Fruit fly (Drosophila melanogaster): ENCODE results near the gene Glyp.

The Glyp gene

dm6 chr2L:2163568-2163953, 32.9 kb downstream of the Glyp start (continued):
- peak; percentile 91 for TF ChIP-seq Antp (GFP tag; optimal IDR thresholded peaks at IDR 0.05)
- TF ChIP-seq CG31441 (GFP tag; IDR thresholded peaks at IDR 0.05) = peak; percentile 91
- peak; percentile 69 for TF ChIP-seq B-H1 (GFP tag; IDR thresholded peaks at IDR 0.05)
- TF ChIP-seq chinmo (GFP tag; IDR thresholded peaks at IDR 0.05; ENCODE audit: partially characterized antibody) = no peak
- TF ChIP-seq CG2889 (GFP tag; IDR thresholded peaks at IDR 0.05) = peak; percentile 84
- peak; percentile 93 for TF ChIP-seq E2f1 (GFP tag; IDR thresholded peaks at IDR 0.05)
- no peak for TF ChIP-seq hb (GFP tag; IDR thresholded peaks at IDR 0.05; ENCODE audit: partially characterized antibody)
- TF ChIP-seq Deaf1 (tag; optimal IDR thresholded peaks at IDR 0.05) = peak; percentile 7
- peak; percentile 84 for TF ChIP-seq fu2 (GFP tag; optimal IDR thresholded peaks at IDR 0.05)
- 0 out of 2 replicates have a peak, but pooled peaks have one; percentile 32 for TF ChIP-seq CG10321 (GFP tag; IDR thresholded peaks at IDR 0.05)
- TF ChIP-seq pros (GFP tag; optimal IDR thresholded peaks at IDR 0.05) = peak; percentile 63
- TF ChIP-seq CG3065 (GFP tag; optimal IDR thresholded peaks at IDR 0.05) = peak; percentile 75
- peak; percentile 5 for TF ChIP-seq tio (GFP tag; optimal IDR thresholded peaks at IDR 0.05)
- peak; percentile 44 for TF ChIP-seq CG1832 (GFP tag; optimal IDR thresholded peaks at IDR 0.05)
- no peak for TF ChIP-seq sc (optimal IDR thresholded peaks at IDR 0.05)
- TF ChIP-seq sc (GFP tag; optimal IDR thresholded peaks at IDR 0.05) = peak; percentile 88
- peak; percentile 92 for TF ChIP-seq Awh (GFP tag; IDR thresholded peaks at IDR 0.05)
- peak; percentile 88 for TF ChIP-seq Hr3 (GFP tag; optimal IDR thresholded peaks at IDR 0.05)
- peak; percentile 40 for TF ChIP-seq Fer1 (GFP tag; optimal IDR thresholded peaks at IDR 0.05)
- peak; percentile 89 for TF ChIP-seq CG12659 (GFP tag; optimal IDR thresholded peaks at IDR 0.05)
- peak; percentile 73 for TF ChIP-seq tap (tag; optimal IDR thresholded peaks at IDR 0.05)
- TF ChIP-seq nerfin-2 (GFP tag; IDR thresholded peaks at IDR 0.05; ENCODE audit: partially characterized antibody) = no peak
- peak; percentile 97 for TF ChIP-seq jumu (GFP tag; optimal IDR thresholded peaks at IDR 0.05)
- peak; percentile 94 for TF ChIP-seq bab2 (GFP tag; optimal IDR thresholded peaks at IDR 0.05)
- peak; percentile 92 for TF ChIP-seq CG7839 (tag; optimal IDR thresholded peaks at IDR 0.05)
- TF ChIP-seq kah (GFP tag; optimal IDR thresholded peaks at IDR 0.05) = peak; percentile 28
- peak; percentile 90 for TF ChIP-seq ap (GFP tag; IDR thresholded peaks at IDR 0.05)
- TF ChIP-seq zfh1 (GFP tag; IDR thresholded peaks at IDR 0.05) = peak; percentile 98
- TF ChIP-seq trem (tag; optimal IDR thresholded peaks at IDR 0.05) = peak; percentile 90
- peak; percentile 53 for TF ChIP-seq CG6175 (GFP tag; IDR thresholded peaks at IDR 0.05)
- peak; percentile 39 for TF ChIP-seq Sry-δ (GFP tag; optimal IDR thresholded peaks at IDR 0.05)
- TF ChIP-seq tin (GFP tag; optimal IDR thresholded peaks at IDR 0.05) = peak; percentile 85
- TF ChIP-seq Dll (GFP tag; IDR thresholded peaks at IDR 0.05; ENCODE audit: partially characterized antibody) = no peak
- TF ChIP-seq CG10462 (GFP tag; optimal IDR thresholded peaks at IDR 0.05) = peak; percentile 71
- TF ChIP-seq CG4360 (GFP tag; IDR thresholded peaks at IDR 0.05) = peak; percentile 83
- peak; percentile 82 for TF ChIP-seq CG7372 (GFP tag; IDR thresholded peaks at IDR 0.05)
- peak; percentile 60 for TF ChIP-seq TFAM (GFP tag; optimal IDR thresholded peaks at IDR 0.05)
- TF ChIP-seq CG34224 (GFP tag; IDR thresholded peaks at IDR 0.05; ENCODE audit: partially characterized antibody) = no peak
- TF ChIP-seq Dref (GFP tag; IDR thresholded peaks at IDR 0.05) = no peak
- TF ChIP-seq CG3726 (GFP tag; IDR thresholded peaks at IDR 0.05) = peak; percentile 91
- TF ChIP-seq CG3838 (GFP tag; optimal IDR thresholded peaks at IDR 0.05) = peak; percentile 73
- peak; percentile 94 for TF ChIP-seq sens-2 (GFP tag; IDR thresholded peaks at IDR 0.05)
- TF ChIP-seq Gug (GFP tag; IDR thresholded peaks at IDR 0.05) = peak; percentile 95
- peak; percentile 68 for TF ChIP-seq ab (GFP tag; optimal IDR thresholded peaks at IDR 0.05)
- TF ChIP-seq Spps (tag; optimal IDR thresholded peaks at IDR 0.05) = peak; percentile 85
- TF ChIP-seq nmo (GFP tag; optimal IDR thresholded peaks at IDR 0.05) = peak; percentile 93
- TF ChIP-seq tll (GFP tag; optimal IDR thresholded peaks at IDR 0.05) = peak in 1 of 2 experiments; percentile 56
- TF ChIP-seq sisA (GFP tag; IDR thresholded peaks at IDR 0.05) = peak; percentile 94
- TF ChIP-seq CG17802 (tag; optimal IDR thresholded peaks at IDR 0.05) = peak; percentile 76
- peak; percentile 43 for TF ChIP-seq CG2116 (GFP tag; optimal IDR thresholded peaks at IDR 0.05)
- TF ChIP-seq Hmr (GFP tag; optimal IDR thresholded peaks at IDR 0.05) = peak; percentile 83
